Worm (Caenorhabditis elegans) whole organism, L2 larva: ENCODE data around the gene B0310.2.

ENCODE experiments used
- ZK546.5 ChIP-seq: sonication (generic microtip); optimal IDR thresholded peaks from 2 replicates; lab custom pipeline; 2017; ENCODE audit warnings: missing biosample characterization, missing genetic modification characterization
- fos-1 ChIP-seq: fragments of 150-350 bp; optimal IDR thresholded peaks from 2 replicates; lab custom pipeline; 2014; ENCODE audit warnings: missing biosample characterization, missing genetic modification characterization
- lsy-2 ChIP-seq, 2 experiments: fragments of 150-350 bp in 1 of 2; sonication (generic microtip) in 1 of 2; optimal IDR thresholded peaks; 2 replicates each; lab custom pipeline; 2014 to 2017; ENCODE audit warnings: missing biosample characterization in 2 of 2, missing genetic modification characterization in 2 of 2
- mbf-1 ChIP-seq: sonication (generic microtip); optimal IDR thresholded peaks from 2 replicates; lab custom pipeline; 2017; ENCODE audit warnings: missing biosample characterization, missing genetic modification characterization
- nhr-11 ChIP-seq: fragments of 150-350 bp; optimal IDR thresholded peaks from 2 replicates; lab custom pipeline; 2014; ENCODE audit warnings: missing biosample characterization, missing genetic modification characterization
- skn-1 ChIP-seq: sonication (generic microtip); optimal IDR thresholded peaks from 2 replicates; lab custom pipeline; 2017; ENCODE audit warnings: missing biosample characterization, missing genetic modification characterization
- unc-39 ChIP-seq: fragments of 150-350 bp; optimal IDR thresholded peaks from 2 replicates; lab custom pipeline; 2014; ENCODE audit warnings: missing biosample characterization, missing genetic modification characterization
- ztf-11 ChIP-seq: sonication (generic microtip); optimal IDR thresholded peaks from 2 replicates; lab custom pipeline; 2017; ENCODE audit warnings: missing biosample characterization, missing genetic modification characterization
- ztf-4 ChIP-seq: fragments of 150-350 bp; optimal IDR thresholded peaks from 2 replicates; lab custom pipeline; 2014; ENCODE audit warnings: missing biosample characterization, missing genetic modification characterization

DNA sequence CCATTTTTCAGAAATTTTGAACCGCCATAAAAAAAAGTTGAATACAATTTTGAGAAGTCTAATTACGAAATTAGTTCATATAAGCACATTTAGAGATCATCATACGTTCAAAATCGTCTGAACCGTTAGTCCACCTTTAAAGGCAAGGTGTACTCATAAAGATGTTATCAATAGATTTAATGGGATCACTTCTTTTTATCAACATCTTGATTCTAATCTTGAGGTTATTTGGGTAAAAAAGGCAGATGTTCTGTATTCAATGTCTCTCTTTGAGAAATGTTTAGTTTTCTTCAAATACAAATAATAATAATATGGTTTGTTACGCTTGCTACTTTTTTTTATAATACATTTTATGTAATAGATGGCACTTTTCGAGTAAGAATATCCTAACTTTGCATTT is 47.4 kb downstream of the B0310.2 start:
- TF ChIP-seq lsy-2 (tag; optimal IDR thresholded peaks at IDR 0.05; lab: Kevin White, UChicago) = no peak
- no peak for TF ChIP-seq unc-39 (tag; lab: Kevin White, UChicago)
- TF ChIP-seq skn-1 (tag; lab: Kevin White, UChicago) = no peak
- no peak for TF ChIP-seq nhr-11 (tag; lab: Kevin White, UChicago)
- no peak for TF ChIP-seq ztf-11 (tag; lab: Kevin White, UChicago)
- TF ChIP-seq fos-1 (tag; lab: Kevin White, UChicago) = no peak
- TF ChIP-seq mbf-1 (tag; lab: Kevin White, UChicago) = no peak
- TF ChIP-seq ztf-4 = no peak
- no peak for TF ChIP-seq ZK546.5 (tag; lab: Kevin White, UChicago)
